Worm (Caenorhabditis elegans) whole organism, early embryonic: ENCODE results near the gene clik-2.

ENCODE experiments used
- ama-1 ChIP-seq: fragments of 150-350 bp; optimal IDR thresholded peaks from 2 replicates; lab custom pipeline; 2014
- ets-7 ChIP-seq: sonication (generic microtip); optimal IDR thresholded peaks from 2 replicates; lab custom pipeline; 2016; ENCODE audit warnings: missing genotype, missing genetic modification characterization, missing compliant biosample characterization
- hmg-4 ChIP-seq: fragments of 200-800 bp; sonication (Bioruptor generic); optimal IDR thresholded peaks from 2 replicates; lab custom pipeline; 2018; ENCODE audit warnings: mild to moderate bottlenecking, missing genetic modification characterization, missing compliant biosample characterization
- pes-1 ChIP-seq: fragments of 200-800 bp; sonication (Bioruptor generic); IDR thresholded peaks from 2 replicates; pipeline ENCODE4 v1.3.6; 2022; ENCODE audit warnings: missing genetic modification reagents, missing genetic modification characterization, missing compliant biosample characterization
- scrt-1 ChIP-seq: fragments of 200-800 bp; sonication (Bioruptor generic); IDR thresholded peaks from 2 replicates; pipeline ENCODE4 v1.3.6; 2022; ENCODE audit warnings: missing genetic modification characterization, missing compliant biosample characterization

DNA sequence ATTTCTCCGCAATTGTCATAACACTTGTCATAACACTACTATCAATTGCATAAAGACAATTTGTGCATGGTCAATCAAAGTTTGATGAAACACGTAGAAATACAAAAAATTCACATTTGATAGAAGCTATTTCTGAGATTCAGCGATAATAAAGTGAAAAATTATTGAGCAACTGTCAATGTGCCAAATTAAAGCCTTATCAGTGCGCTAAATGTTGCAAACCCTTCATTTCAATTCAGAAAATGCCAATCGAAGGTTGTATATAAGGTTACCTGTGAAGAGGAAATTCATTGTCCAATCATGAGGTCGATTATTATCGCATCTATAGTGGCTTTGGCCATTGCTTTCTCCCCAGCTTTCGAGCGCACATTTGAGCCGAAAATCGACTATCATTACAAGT is 38.6 kb upstream of the clik-2 start, which contains the start of gene vit-1:
- no peak for TF ChIP-seq ama-1 (lab: Kevin White, UChicago)
- TF ChIP-seq scrt-1 = no peak
- no peak for TF ChIP-seq ets-7
- TF ChIP-seq pes-1 = no peak
- TF ChIP-seq hmg-4 (GFP tag; lab: Kevin White, UChicago) = no peak
